Worm (Caenorhabditis elegans): ENCODE data around the gene F55D10.4.

DNA sequence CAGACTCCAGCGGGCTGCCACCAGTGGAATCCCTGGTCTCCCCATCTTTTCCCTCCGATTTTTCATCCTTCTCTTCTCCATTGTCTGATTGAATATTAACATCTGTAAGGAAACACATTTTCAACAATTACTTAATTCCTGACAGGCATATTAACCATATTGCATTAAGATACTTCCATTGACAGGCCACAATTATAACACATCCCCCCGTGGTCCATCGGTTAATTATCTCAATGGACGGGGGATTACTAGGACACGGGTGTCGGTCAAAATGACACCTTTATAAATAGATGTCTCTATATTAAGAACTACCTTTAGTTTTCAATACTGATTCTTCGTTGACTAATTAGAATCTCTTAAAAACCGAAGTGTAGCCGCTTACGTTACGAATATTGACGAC is 39.3 kb upstream of the F55D10.4 start:
- TF ChIP-seq egl-5 (tag; optimal IDR thresholded peaks at IDR 0.05) = no peak
- TF ChIP-seq ama-1 (optimal IDR thresholded peaks at IDR 0.05) = no peak
- no peak for TF ChIP-seq mdl-1 (tag; optimal IDR thresholded peaks at IDR 0.05)
- no peak for TF ChIP-seq nhr-11 (tag; optimal IDR thresholded peaks at IDR 0.05)
- no peak for TF ChIP-seq egl-27 (tag; optimal IDR thresholded peaks at IDR 0.05)
- no peak for TF ChIP-seq pha-4 (tag; optimal IDR thresholded peaks at IDR 0.05)
- no peak for TF ChIP-seq fos-1 (tag; optimal IDR thresholded peaks at IDR 0.05)
- no peak for TF ChIP-seq zag-1 (tag; optimal IDR thresholded peaks at IDR 0.05)
- TF ChIP-seq unc-62 (GFP tag; optimal IDR thresholded peaks at IDR 0.05) = no peak
- TF ChIP-seq daf-12 (tag; optimal IDR thresholded peaks at IDR 0.05) = no peak

Data from whole organism, L3 larva.